Fruit fly (Drosophila melanogaster) whole organism, embryonic: ENCODE results near the gene CG17359.

Source experiments
- BtbVII ChIP-seq: fragments of 200-800 bp; sonication (Bioruptor generic); optimal IDR thresholded peaks from 3 replicates; lab custom pipeline; 2017; ENCODE audit warnings: missing biosample characterization, mild to moderate bottlenecking, missing genetic modification characterization
- CG10431 ChIP-seq: fragments of 200-800 bp; sonication (Bioruptor generic); optimal IDR thresholded peaks from 3 replicates; lab custom pipeline; 2018; ENCODE audit warnings: missing biosample characterization, mild to moderate bottlenecking, missing genetic modification characterization
- CG10654 ChIP-seq: fragments of 200-800 bp; sonication (Bioruptor generic); optimal IDR thresholded peaks from 2 replicates; lab custom pipeline; 2016; ENCODE audit warnings: missing biosample characterization, missing genetic modification characterization
- CG10959 ChIP-seq: fragments of 200-800 bp; sonication (Bioruptor generic); IDR thresholded peaks from 2 replicates; pipeline ENCODE4 v1.3.6; 2022; ENCODE audit warnings: missing biosample characterization, missing genetic modification characterization
- CG11456 ChIP-seq: fragments of 200-800 bp; sonication (Bioruptor generic); IDR thresholded peaks from 3 replicates; pipeline ENCODE4 v1.3.6; 2022; ENCODE audit warnings: missing biosample characterization, missing genetic modification characterization
- CG11504 ChIP-seq: fragments of 200-800 bp; sonication (Bioruptor generic); optimal IDR thresholded peaks from 3 replicates; lab custom pipeline; 2019; ENCODE audit warnings: missing biosample characterization, mild to moderate bottlenecking, missing genetic modification characterization, moderate library complexity
- CG11695 ChIP-seq: fragments of 200-800 bp; sonication (Bioruptor generic); IDR thresholded peaks from 3 replicates; pipeline ENCODE4 v1.3.6; 2022; ENCODE audit warnings: missing biosample characterization, missing genetic modification characterization
- CG14710 ChIP-seq: fragments of 200-800 bp; sonication (Bioruptor generic); optimal IDR thresholded peaks from 3 replicates; lab custom pipeline; 2019; ENCODE audit warnings: missing biosample characterization, mild to moderate bottlenecking, missing genetic modification characterization, moderate library complexity
- CG15479 ChIP-seq: fragments of 200-800 bp; sonication (Bioruptor generic); optimal IDR thresholded peaks from 3 replicates; lab custom pipeline; 2019; ENCODE audit warnings: missing biosample characterization, mild to moderate bottlenecking, missing genetic modification characterization, moderate library complexity
- CG15601 ChIP-seq: fragments of 200-800 bp; sonication (Bioruptor generic); optimal IDR thresholded peaks from 3 replicates; lab custom pipeline; 2019; ENCODE audit warnings: missing biosample characterization, mild to moderate bottlenecking, missing genetic modification characterization, moderate library complexity
- CG18011 ChIP-seq: fragments of 200-800 bp; sonication (Bioruptor generic); optimal IDR thresholded peaks from 2 replicates; lab custom pipeline; 2017; ENCODE audit warnings: missing biosample characterization, missing genetic modification characterization, mild to moderate bottlenecking, moderate library complexity, missing genotype
- CG1832 ChIP-seq: fragments of 200-800 bp; sonication (Bioruptor generic); optimal IDR thresholded peaks from 2 replicates; lab custom pipeline; 2017; ENCODE audit warnings: missing biosample characterization, mild to moderate bottlenecking, missing genetic modification characterization, inconsistent platforms
- CG2116 ChIP-seq: fragments of 200-800 bp; sonication (Bioruptor generic); optimal IDR thresholded peaks from 3 replicates; lab custom pipeline; 2018; ENCODE audit warnings: missing biosample characterization, mild to moderate bottlenecking, missing genetic modification characterization
- CG2889 ChIP-seq: fragments of 200-800 bp; sonication (Bioruptor generic); IDR thresholded peaks from 3 replicates; pipeline ENCODE4 v1.3.6; 2022; ENCODE audit warnings: missing biosample characterization, missing genetic modification characterization
- CG3726 ChIP-seq: fragments of 200-800 bp; sonication (Bioruptor generic); IDR thresholded peaks from 3 replicates; pipeline ENCODE4, ENCODE4 v1.3.6; 2022; ENCODE audit warnings: missing biosample characterization, missing genetic modification characterization
- CG3838 ChIP-seq: fragments of 200-800 bp; sonication (Bioruptor generic); optimal IDR thresholded peaks from 3 replicates; lab custom pipeline; 2016; ENCODE audit warnings: missing biosample characterization, missing genetic modification characterization
- CG4404 ChIP-seq: fragments of 200-800 bp; sonication (Bioruptor generic); IDR thresholded peaks from 2 replicates; pipeline ENCODE4 v1.3.6; 2022; ENCODE audit warnings: missing biosample characterization, missing genetic modification characterization
- CG7839 ChIP-seq: fragments of 200-800 bp; sonication (Bioruptor generic); optimal IDR thresholded peaks from 3 replicates; lab custom pipeline; 2018; ENCODE audit warnings: missing biosample characterization, mild to moderate bottlenecking, missing genetic modification characterization, moderate library complexity
- CoRest ChIP-seq: fragments of 200-800 bp; sonication (Bioruptor generic); optimal IDR thresholded peaks from 3 replicates; lab custom pipeline; 2018; ENCODE audit warnings: missing biosample characterization, mild to moderate bottlenecking, missing genetic modification characterization, moderate library complexity
- Dref ChIP-seq: fragments of 200-800 bp; sonication (Bioruptor generic); IDR thresholded peaks from 2 replicates; pipeline ENCODE4 v1.3.6; 2022; ENCODE audit warnings: missing biosample characterization, missing genetic modification characterization
- HLH54F ChIP-seq: fragments of 200-800 bp; sonication (Bioruptor generic); optimal IDR thresholded peaks from 3 replicates; lab custom pipeline; 2016; ENCODE audit warnings: missing biosample characterization, missing genetic modification characterization
- Hey ChIP-seq: fragments of 200-800 bp; sonication (Bioruptor generic); optimal IDR thresholded peaks from 3 replicates; lab custom pipeline; 2018; ENCODE audit warnings: missing biosample characterization, mild to moderate bottlenecking, missing genetic modification characterization
- Hr51 ChIP-seq, 2 experiments: fragments of 200-800 bp; sonication (Bioruptor generic); optimal IDR thresholded peaks; 2 replicates in 1 of 2; 3 replicates in 1 of 2; lab custom pipeline; 2016 to 2018; ENCODE audit warnings: missing biosample characterization in 2 of 2, missing genetic modification characterization in 2 of 2, mild to moderate bottlenecking in 1 of 2, moderate library complexity in 1 of 2
- Lim3 ChIP-seq: fragments of 200-800 bp; sonication (Bioruptor generic); IDR thresholded peaks from 2 replicates; pipeline ENCODE4 v1.3.6; 2022; ENCODE audit warnings: missing biosample characterization, missing genetic modification characterization
- NK7.1 ChIP-seq: fragments of 200-800 bp; sonication (Bioruptor generic); optimal IDR thresholded peaks from 3 replicates; lab custom pipeline; 2016; ENCODE audit warnings: missing biosample characterization, missing genetic modification characterization
- Oaz ChIP-seq: fragments of 200-800 bp; sonication (Bioruptor generic); IDR thresholded peaks from 2 replicates; pipeline ENCODE4 v1.3.6; 2022; ENCODE audit warnings: missing biosample characterization, missing genetic modification characterization
- Sry-δ ChIP-seq: fragments of 200-800 bp; sonication (Bioruptor generic); optimal IDR thresholded peaks from 2 replicates; lab custom pipeline; 2016; ENCODE audit warnings: missing biosample characterization, missing genetic modification characterization
- abd-A ChIP-seq: fragments of 200-800 bp; sonication (Bioruptor generic); optimal IDR thresholded peaks from 3 replicates; lab custom pipeline; 2019; ENCODE audit warnings: missing biosample characterization, mild to moderate bottlenecking, missing genetic modification characterization, moderate library complexity
- aop ChIP-seq: fragments of 200-800 bp; sonication (Bioruptor generic); IDR thresholded peaks from 2 replicates; pipeline ENCODE4 v1.3.6; 2022; ENCODE audit warnings: missing biosample characterization, missing genetic modification characterization
- bsh ChIP-seq, 2 experiments: fragments of 200-800 bp; sonication (Bioruptor generic); optimal IDR thresholded peaks; 2 replicates each; lab custom pipeline; 2017 to 2018; ENCODE audit warnings: mild to moderate bottlenecking in 2 of 2, missing biosample characterization in 2 of 2, missing genetic modification characterization in 2 of 2, moderate library complexity in 1 of 2
- caup ChIP-seq: fragments of 200-800 bp; sonication (Bioruptor generic); optimal IDR thresholded peaks from 3 replicates; lab custom pipeline; 2017; ENCODE audit warnings: missing biosample characterization, mild to moderate bottlenecking, missing genetic modification characterization, moderate library complexity; ENCODE audit not compliant: severe bottlenecking
- chm ChIP-seq: fragments of 200-800 bp; sonication (Bioruptor generic); IDR thresholded peaks from 2 replicates; pipeline ENCODE4 v1.3.6; 2022; ENCODE audit warnings: missing biosample characterization, missing genetic modification characterization
- ems ChIP-seq: fragments of 200-800 bp; sonication (Bioruptor generic); optimal IDR thresholded peaks from 3 replicates; lab custom pipeline; 2016; ENCODE audit warnings: missing biosample characterization, missing genetic modification characterization
- en ChIP-seq: fragments of 200-800 bp; sonication (Bioruptor generic); optimal IDR thresholded peaks from 2 replicates; lab custom pipeline; 2016; ENCODE audit warnings: missing biosample characterization, missing genetic modification characterization
- gsb ChIP-seq: fragments of 200-800 bp; sonication (Bioruptor generic); IDR thresholded peaks from 2 replicates; pipeline ENCODE4 v1.3.6; 2022; ENCODE audit warnings: missing biosample characterization, missing genetic modification characterization
- her ChIP-seq: fragments of 200-800 bp; sonication (Bioruptor generic); optimal IDR thresholded peaks from 2 replicates; lab custom pipeline; 2016; ENCODE audit warnings: missing biosample characterization, missing genetic modification characterization
- jumu ChIP-seq: fragments of 200-800 bp; sonication (Bioruptor generic); optimal IDR thresholded peaks from 3 replicates; lab custom pipeline; 2016; ENCODE audit warnings: missing biosample characterization, missing genetic modification characterization
- lmd ChIP-seq: fragments of 200-800 bp; sonication (Bioruptor generic); IDR thresholded peaks from 2 replicates; pipeline ENCODE4 v1.3.6; 2022; ENCODE audit warnings: missing biosample characterization, missing genetic modification characterization
- nom ChIP-seq: fragments of 200-800 bp; sonication (Bioruptor generic); optimal IDR thresholded peaks from 2 replicates; lab custom pipeline; 2017; ENCODE audit warnings: missing biosample characterization, missing genetic modification characterization, mild to moderate bottlenecking, moderate library complexity, missing genetic modification reagents
- onecut ChIP-seq: fragments of 200-800 bp; sonication (Bioruptor generic); IDR thresholded peaks from 2 replicates; pipeline ENCODE4 v1.3.6; 2022; ENCODE audit warnings: missing biosample characterization, missing genetic modification characterization
- phol ChIP-seq: fragments of 200-800 bp; sonication (Bioruptor generic); optimal IDR thresholded peaks from 3 replicates; lab custom pipeline; 2018; ENCODE audit warnings: missing biosample characterization, mild to moderate bottlenecking, missing genetic modification characterization, moderate library complexity
- pita ChIP-seq: fragments of 200-800 bp; sonication (Bioruptor generic); optimal IDR thresholded peaks from 2 replicates; lab custom pipeline; 2017; ENCODE audit warnings: missing biosample characterization, mild to moderate bottlenecking, missing genetic modification characterization
- pzg ChIP-seq: fragments of 200-800 bp; sonication (Bioruptor generic); optimal IDR thresholded peaks from 3 replicates; lab custom pipeline; 2018; ENCODE audit warnings: missing biosample characterization, mild to moderate bottlenecking, missing genetic modification characterization, moderate library complexity
- rib ChIP-seq: fragments of 200-800 bp; sonication (Bioruptor generic); IDR thresholded peaks from 2 replicates; pipeline ENCODE4 v1.3.6; 2022; ENCODE audit warnings: missing biosample characterization, missing genetic modification characterization
- ro ChIP-seq: fragments of 200-800 bp; sonication (Bioruptor generic); IDR thresholded peaks from 2 replicates; pipeline ENCODE4 v1.3.6; 2022; ENCODE audit warnings: missing biosample characterization, missing genetic modification characterization
- sens-2 ChIP-seq: fragments of 200-800 bp; sonication (Bioruptor generic); IDR thresholded peaks from 2 replicates; pipeline ENCODE4 v1.3.6; 2022; ENCODE audit warnings: missing biosample characterization, missing genetic modification characterization
- sim ChIP-seq: fragments of 200-800 bp; sonication (Bioruptor generic); IDR thresholded peaks from 2 replicates; pipeline ENCODE4 v1.3.6; 2022; ENCODE audit warnings: missing biosample characterization, missing genetic modification characterization
- sug ChIP-seq: fragments of 200-800 bp; optimal IDR thresholded peaks from 2 replicates; lab custom pipeline; 2019; ENCODE audit warnings: missing biosample characterization, mild to moderate bottlenecking, missing genetic modification characterization, moderate library complexity
- tio ChIP-seq: fragments of 200-800 bp; sonication (Bioruptor generic); optimal IDR thresholded peaks from 2 replicates; lab custom pipeline; 2017; ENCODE audit warnings: missing biosample characterization, missing genetic modification characterization, inconsistent platforms

Gene CG17359

DNA sequence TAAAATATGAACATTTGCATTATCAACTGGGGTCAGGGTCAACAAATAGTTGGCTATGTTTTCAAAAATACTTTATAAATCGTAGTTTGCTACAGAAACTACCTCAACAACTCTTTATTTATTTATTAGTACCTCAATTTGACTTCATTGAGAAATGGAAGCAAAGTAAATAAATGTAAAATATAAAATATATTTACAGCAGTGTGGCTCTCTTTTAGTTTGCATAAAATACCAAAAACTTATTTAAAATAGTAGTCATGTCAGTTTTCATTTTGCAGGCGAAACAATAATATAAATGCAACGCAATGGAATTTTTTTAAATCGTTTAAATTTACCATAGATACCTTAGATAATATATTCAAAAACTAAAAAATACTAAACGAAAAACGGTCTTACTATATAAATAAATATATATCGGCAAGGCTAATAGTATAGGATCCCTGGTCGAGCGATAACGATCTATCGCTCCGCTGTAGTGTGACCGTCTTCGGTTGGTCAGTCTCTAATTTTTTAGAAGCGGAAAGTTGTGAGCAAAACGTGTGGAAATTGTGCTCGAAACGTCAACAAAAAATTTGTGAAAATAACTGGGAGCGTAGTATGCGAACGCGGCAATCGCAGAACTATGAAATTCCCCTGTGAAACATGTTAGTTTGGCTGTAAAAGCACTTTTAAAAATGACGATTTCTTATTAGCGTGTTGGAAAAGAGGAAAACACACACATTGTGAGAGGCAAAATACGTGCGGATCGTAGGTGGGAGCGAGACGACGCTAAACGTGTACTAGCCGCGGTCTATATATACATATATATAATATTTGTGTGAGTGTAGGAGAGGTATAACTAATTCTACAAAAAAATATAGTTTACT, 2.8 kb upstream of the CG17359 start, which contains the start of the genes Nprl3 and upSET (continued):
- no peak for TF ChIP-seq sim (GFP tag; lab: Robert Waterston, UW)
- TF ChIP-seq CG3838 (GFP tag; lab: Kevin White, UChicago), result no peak
- TF ChIP-seq BtbVII (GFP tag; lab: Kevin White, UChicago), result no peak
- TF ChIP-seq CG1832, result peak; percentile 63
- TF ChIP-seq CG11456 (GFP tag; lab: Robert Waterston, UW), result no peak
- no peak for TF ChIP-seq lmd (GFP tag; lab: Robert Waterston, UW)
- TF ChIP-seq CG2889 (GFP tag; lab: Robert Waterston, UW), result no peak
- TF ChIP-seq Dref (GFP tag; lab: Robert Waterston, UW), result peak; percentile 68
- no peak for TF ChIP-seq bsh (GFP tag; optimal IDR thresholded peaks at IDR 0.05; lab: Kevin White, UChicago)
- peak in 1 of 2 experiments; percentile 25 for TF ChIP-seq Hr51 (GFP tag; optimal IDR thresholded peaks at IDR 0.05; lab: Kevin White, UChicago)
- no peak for TF ChIP-seq rib (GFP tag; lab: Robert Waterston, UW)
- no peak for TF ChIP-seq jumu (GFP tag; lab: Kevin White, UChicago)
- no peak for TF ChIP-seq NK7.1 (GFP tag; lab: Kevin White, UChicago)
- no peak for TF ChIP-seq aop (GFP tag; lab: Robert Waterston, UW)
- no peak for TF ChIP-seq her
- peak; percentile 78 for TF ChIP-seq onecut
- no peak for TF ChIP-seq tio (GFP tag; lab: Kevin White, UChicago)
- TF ChIP-seq caup (GFP tag; lab: Kevin White, UChicago), result no peak
- no peak for TF ChIP-seq ems
- TF ChIP-seq CG2116 (GFP tag; lab: Kevin White, UChicago), result peak; percentile 66
- TF ChIP-seq phol (tag; lab: Kevin White, UChicago), result peak; percentile 52
- TF ChIP-seq HLH54F, result no peak
- TF ChIP-seq Hey (tag; lab: Kevin White, UChicago), result no peak
- TF ChIP-seq chm (GFP tag; lab: Robert Waterston, UW), result no peak; the same call in 1 of the 2 replicates
- no peak for TF ChIP-seq CG10431 (GFP tag; lab: Kevin White, UChicago)
- TF ChIP-seq Sry-δ (GFP tag; lab: Kevin White, UChicago), result peak; percentile 80
- TF ChIP-seq CG15601 (tag; lab: Kevin White, UChicago), result peak; percentile 24
- no peak for TF ChIP-seq CG11695 (GFP tag; lab: Robert Waterston, UW)
- peak; percentile 16 for TF ChIP-seq CG7839 (tag; lab: Kevin White, UChicago)
- peak; percentile 85 for TF ChIP-seq pzg (GFP tag; lab: Kevin White, UChicago)
- no peak for TF ChIP-seq pita (GFP tag; lab: Kevin White, UChicago)
- TF ChIP-seq ro (GFP tag; lab: Robert Waterston, UW), result no peak
- peak; percentile 40 for TF ChIP-seq nom (GFP tag; lab: Kevin White, UChicago)
- TF ChIP-seq CG15479 (GFP tag; lab: Kevin White, UChicago), result no peak
- TF ChIP-seq CG10959 (GFP tag; lab: Robert Waterston, UW), result no peak
- no peak for TF ChIP-seq CG3726 (GFP tag; lab: Robert Waterston, UW)
- peak; percentile 73 for TF ChIP-seq CG14710 (tag; lab: Kevin White, UChicago)
- TF ChIP-seq CG4404 (GFP tag; lab: Robert Waterston, UW), result no peak
- no peak for TF ChIP-seq abd-A (tag; lab: Kevin White, UChicago)
- no peak for TF ChIP-seq Lim3
- no peak for TF ChIP-seq sug
- no peak for TF ChIP-seq en
- peak; percentile 44 for TF ChIP-seq CG11504
- TF ChIP-seq gsb (GFP tag; lab: Robert Waterston, UW), result no peak
- TF ChIP-seq CoRest (tag; lab: Kevin White, UChicago), result peak; percentile 52
- no peak for TF ChIP-seq sens-2 (GFP tag; lab: Robert Waterston, UW)
- TF ChIP-seq CG18011 (GFP tag; lab: Kevin White, UChicago), result no peak
- no peak for TF ChIP-seq CG10654
- TF ChIP-seq Oaz (GFP tag; lab: Robert Waterston, UW), result no peak
